In the genomic region with DNA sequence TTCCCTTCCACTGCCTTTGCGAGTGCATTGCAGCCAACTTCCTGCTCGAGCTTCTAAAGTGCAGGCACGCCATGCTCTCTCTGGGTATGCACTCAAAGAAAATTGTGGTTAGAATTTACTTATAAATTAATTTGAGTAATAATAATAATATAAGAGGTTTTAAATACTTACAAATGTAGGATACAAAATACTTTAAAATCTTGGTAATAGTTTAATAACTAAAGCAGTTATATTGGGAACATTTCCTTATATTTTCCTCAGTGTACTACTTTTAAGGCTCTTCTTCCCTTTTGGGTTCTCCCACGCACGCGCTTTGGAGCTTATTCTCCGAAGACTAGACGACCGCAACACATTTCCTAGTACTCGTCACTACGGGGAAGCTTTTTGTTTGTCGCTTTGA, we compare ENCODE assay signal across 5 fruit fly cellular contexts.
TF ChIP-seq lines count a peak whose summit lies in the region.

No protein-coding gene starts in this region.

- no peak for TF ChIP-seq CTCF in whole organism, embryonic (GFP tag; optimal IDR thresholded peaks at IDR 0.05; lab: Kevin White, UChicago)

TF ChIP-seq in whole organism, adult, 20 proteins besides CTCF, POLR2A, EP300 and RAD21 (continues in another document):
- TF ChIP-seq Hr96 (GFP tag; optimal IDR thresholded peaks at IDR 0.05; lab: Kevin White, UChicago) (no peak), CG7101 (tag; optimal IDR thresholded peaks at IDR 0.05; lab: Kevin White, UChicago) (peak; percentile 88), Mnt (GFP tag; optimal IDR thresholded peaks at IDR 0.05; lab: Kevin White, UChicago) (no peak), toe (GFP tag; optimal IDR thresholded peaks at IDR 0.05; lab: Kevin White, UChicago) (no peak), cic (GFP tag; optimal IDR thresholded peaks at IDR 0.05; lab: Kevin White, UChicago) (peak; percentile 38), bab1 (GFP tag; optimal IDR thresholded peaks at IDR 0.05; lab: Kevin White, UChicago) (no peak), Crg-1 (GFP tag; optimal IDR thresholded peaks at IDR 0.05; lab: Kevin White, UChicago) (no peak), CG12768 (GFP tag; optimal IDR thresholded peaks at IDR 0.05; lab: Kevin White, UChicago) (peak; percentile 88), kay (GFP tag; lab: Kevin White, UChicago; ENCODE audit: borderline replicate concordance) (no peak), tj (GFP tag; optimal IDR thresholded peaks at IDR 0.05; lab: Kevin White, UChicago) (peak; percentile 47), Clk (GFP tag; optimal IDR thresholded peaks at IDR 0.05; lab: Kevin White, UChicago) (peak; percentile 52), CG14711 (tag; optimal IDR thresholded peaks at IDR 0.05; lab: Kevin White, UChicago) (peak; percentile 83), CG5204 (GFP tag; optimal IDR thresholded peaks at IDR 0.05; lab: Kevin White, UChicago) (peak; percentile 57), pad (GFP tag; optimal IDR thresholded peaks at IDR 0.05; lab: Kevin White, UChicago) (peak; percentile 38), CG7045 (GFP tag; optimal IDR thresholded peaks at IDR 0.05; lab: Kevin White, UChicago) (peak; percentile 90), CG1620 (GFP tag; optimal IDR thresholded peaks at IDR 0.05; lab: Kevin White, UChicago) (no peak), CG11617 (GFP tag; optimal IDR thresholded peaks at IDR 0.05; lab: Kevin White, UChicago) (peak; percentile 68)

TF ChIP-seq in whole organism, embryonic, 481 proteins besides CTCF, POLR2A, EP300 and RAD21 (continues in another document):
- TF ChIP-seq Nf-YC (tag; optimal IDR thresholded peaks at IDR 0.05; lab: Kevin White, UChicago) (peak; percentile 79), Neu2 (GFP tag; optimal IDR thresholded peaks at IDR 0.05; lab: Kevin White, UChicago; ENCODE audit: borderline replicate concordance) (no peak), CG4730 (GFP tag; IDR thresholded peaks at IDR 0.05; lab: Robert Waterston, UW) (peak; percentile 63), Mes4 (GFP tag; optimal IDR thresholded peaks at IDR 0.05; lab: Kevin White, UChicago) (no peak), NFAT (GFP tag; IDR thresholded peaks at IDR 0.05; lab: Robert Waterston, UW) (peak; percentile 52; the same call in 1 of the 2 replicates), ftz-f1 (GFP tag; optimal IDR thresholded peaks at IDR 0.05; lab: Kevin White, UChicago) (no peak), CG3838 (GFP tag; optimal IDR thresholded peaks at IDR 0.05; lab: Kevin White, UChicago) (no peak), CG2889 (GFP tag; IDR thresholded peaks at IDR 0.05; lab: Robert Waterston, UW) (no peak), rib (GFP tag; IDR thresholded peaks at IDR 0.05; lab: Robert Waterston, UW) (no peak), Meics (GFP tag; optimal IDR thresholded peaks at IDR 0.05; lab: Kevin White, UChicago) (peak; percentile 87), kah (GFP tag; optimal IDR thresholded peaks at IDR 0.05; lab: Kevin White, UChicago) (peak; percentile 55), CG9215 (GFP tag; IDR thresholded peaks at IDR 0.05; lab: Robert Waterston, UW) (peak; percentile 60), oc (tag; optimal IDR thresholded peaks at IDR 0.05; lab: Kevin White, UChicago) (no peak), bab2 (GFP tag; optimal IDR thresholded peaks at IDR 0.05; lab: Kevin White, UChicago) (peak; percentile 23), CG15011 (GFP tag; optimal IDR thresholded peaks at IDR 0.05; lab: Kevin White, UChicago) (peak; percentile 50), wor (GFP tag; IDR thresholded peaks at IDR 0.05; lab: Robert Waterston, UW) (peak; percentile 71), Oaz (GFP tag; IDR thresholded peaks at IDR 0.05; lab: Robert Waterston, UW) (peak; percentile 49; the same call in 1 of the 2 replicates), Side (GFP tag; optimal IDR thresholded peaks at IDR 0.05; lab: Kevin White, UChicago) (no peak)

TF ChIP-seq in whole organism, prepupa, 60 proteins besides CTCF, POLR2A, EP300 and RAD21 (continues in another document):
- TF ChIP-seq svp (GFP tag; lab: Kevin White, UChicago) (no peak), lz (GFP tag; optimal IDR thresholded peaks at IDR 0.05; lab: Kevin White, UChicago) (no peak), salr (GFP tag; optimal IDR thresholded peaks at IDR 0.05; lab: Kevin White, UChicago) (peak in 1 of 2 experiments; percentile 60), CG10669 (GFP tag; optimal IDR thresholded peaks at IDR 0.05; lab: Kevin White, UChicago) (no peak), CG6163 (GFP tag; IDR thresholded peaks at IDR 0.05; lab: Robert Waterston, UW) (peak; percentile 76; the same call in 2 of the 3 replicates), CG15336 (GFP tag; IDR thresholded peaks at IDR 0.05; lab: Robert Waterston, UW) (peak; percentile 90), CG8119 (GFP tag; IDR thresholded peaks at IDR 0.05; lab: Robert Waterston, UW) (peak; percentile 89), Sox14 (GFP tag; optimal IDR thresholded peaks at IDR 0.05; lab: Kevin White, UChicago) (no peak), Gug (GFP tag; IDR thresholded peaks at IDR 0.05; lab: Robert Waterston, UW) (peak; percentile 68), CG7368 (GFP tag; optimal IDR thresholded peaks at IDR 0.05; lab: Kevin White, UChicago) (peak; percentile 46), CG11294 (GFP tag; IDR thresholded peaks at IDR 0.05; lab: Robert Waterston, UW) (peak; percentile 55), fd59A (GFP tag; optimal IDR thresholded peaks at IDR 0.05; lab: Kevin White, UChicago) (peak; percentile 45), OdsH (GFP tag; optimal IDR thresholded peaks at IDR 0.05; lab: Kevin White, UChicago) (no peak), Sox102F (GFP tag; optimal IDR thresholded peaks at IDR 0.05; lab: Kevin White, UChicago) (peak; percentile 46), eg (GFP tag; IDR thresholded peaks at IDR 0.05; lab: Robert Waterston, UW) (peak; percentile 88), CG8632 (GFP tag; optimal IDR thresholded peaks at IDR 0.05; lab: Kevin White, UChicago) (peak; percentile 60), Blimp-1 (GFP tag; optimal IDR thresholded peaks at IDR 0.05; lab: Kevin White, UChicago) (peak; percentile 22), CG16779 (tag; optimal IDR thresholded peaks at IDR 0.05; lab: Kevin White, UChicago) (peak; percentile 18), Ets96B (tag; optimal IDR thresholded peaks at IDR 0.05; lab: Kevin White, UChicago) (peak; percentile 79)

TF ChIP-seq in whole organism, pupa, 21 proteins besides CTCF, POLR2A, EP300 and RAD21 (continues in another document):
- TF ChIP-seq gl (tag; optimal IDR thresholded peaks at IDR 0.05; lab: Kevin White, UChicago) (peak; percentile 8), D1 (tag; optimal IDR thresholded peaks at IDR 0.05; lab: Kevin White, UChicago) (no peak), CG12605 (GFP tag; IDR thresholded peaks at IDR 0.05; lab: Robert Waterston, UW) (peak; percentile 58; the same call in 1 of the 2 replicates), CG8301 (tag; optimal IDR thresholded peaks at IDR 0.05; lab: Kevin White, UChicago) (no peak), CG17806 (tag; optimal IDR thresholded peaks at IDR 0.05; lab: Kevin White, UChicago) (no peak), fd96Ca (GFP tag; IDR thresholded peaks at IDR 0.05; lab: Robert Waterston, UW) (peak; percentile 67; the same call in 2 of the 3 replicates), CG32121 (GFP tag; IDR thresholded peaks at IDR 0.05; lab: Robert Waterston, UW) (peak; percentile 85), Snoo (tag; optimal IDR thresholded peaks at IDR 0.05; lab: Kevin White, UChicago) (no peak), Pif1A (GFP tag; optimal IDR thresholded peaks at IDR 0.05; lab: Kevin White, UChicago) (no peak), CG15710 (tag; optimal IDR thresholded peaks at IDR 0.05; lab: Kevin White, UChicago) (peak; percentile 81), CG34367 (tag; optimal IDR thresholded peaks at IDR 0.05; lab: Kevin White, UChicago) (no peak), Ets98B (GFP tag; IDR thresholded peaks at IDR 0.05; lab: Robert Waterston, UW) (no peak; the same call in 1 of the 2 replicates), rn (GFP tag; IDR thresholded peaks at IDR 0.05; lab: Robert Waterston, UW) (peak; percentile 64), CG9948 (tag; optimal IDR thresholded peaks at IDR 0.05; lab: Kevin White, UChicago) (no peak), CG8159 (tag; optimal IDR thresholded peaks at IDR 0.05; lab: Kevin White, UChicago) (peak; percentile 85), CG14655 (GFP tag; optimal IDR thresholded peaks at IDR 0.05; lab: Kevin White, UChicago) (no peak), Pif1B (GFP tag; optimal IDR thresholded peaks at IDR 0.05; lab: Kevin White, UChicago) (peak; percentile 56), EcR (GFP tag; optimal IDR thresholded peaks at IDR 0.05; lab: Kevin White, UChicago) (no peak), CG4496 (GFP tag; IDR thresholded peaks at IDR 0.05; lab: Robert Waterston, UW) (peak; percentile 63; the same call in 2 of the 3 replicates)

TF ChIP-seq in whole organism, wandering third instar larva, 38 proteins besides CTCF, POLR2A, EP300 and RAD21:
- TF ChIP-seq Sp1 (GFP tag; optimal IDR thresholded peaks at IDR 0.05; lab: Kevin White, UChicago): peak; percentile 75
- TF ChIP-seq ey (GFP tag; optimal IDR thresholded peaks at IDR 0.05; lab: Kevin White, UChicago): peak; percentile 6
- no peak for TF ChIP-seq Hr83 (GFP tag; optimal IDR thresholded peaks at IDR 0.05; lab: Kevin White, UChicago; ENCODE audit: poor library complexity, severe bottlenecking)
- TF ChIP-seq CrebA (GFP tag; optimal IDR thresholded peaks at IDR 0.05; lab: Kevin White, UChicago; ENCODE audit: borderline replicate concordance): no peak
- peak; percentile 35 for TF ChIP-seq brk (GFP tag; optimal IDR thresholded peaks at IDR 0.05; lab: Kevin White, UChicago)
- TF ChIP-seq psq (GFP tag; optimal IDR thresholded peaks at IDR 0.05; lab: Kevin White, UChicago): peak; percentile 70
- TF ChIP-seq fru (GFP tag; optimal IDR thresholded peaks at IDR 0.05; lab: Kevin White, UChicago): peak; percentile 30
- peak; percentile 11 for TF ChIP-seq sv (GFP tag; optimal IDR thresholded peaks at IDR 0.05; lab: Kevin White, UChicago)
- TF ChIP-seq h (GFP tag; optimal IDR thresholded peaks at IDR 0.05; lab: Kevin White, UChicago): peak; percentile 53
- no peak for TF ChIP-seq Hnf4 (GFP tag; optimal IDR thresholded peaks at IDR 0.05; lab: Kevin White, UChicago)
- TF ChIP-seq foxo (GFP tag; optimal IDR thresholded peaks at IDR 0.05; lab: Kevin White, UChicago): no peak
- TF ChIP-seq HLH106 (tag; optimal IDR thresholded peaks at IDR 0.05; lab: Kevin White, UChicago): peak; percentile 75
